Fruit fly (Drosophila melanogaster): Measurements from ENCODE around the gene CG6000.

The CG6000 gene

DNA sequence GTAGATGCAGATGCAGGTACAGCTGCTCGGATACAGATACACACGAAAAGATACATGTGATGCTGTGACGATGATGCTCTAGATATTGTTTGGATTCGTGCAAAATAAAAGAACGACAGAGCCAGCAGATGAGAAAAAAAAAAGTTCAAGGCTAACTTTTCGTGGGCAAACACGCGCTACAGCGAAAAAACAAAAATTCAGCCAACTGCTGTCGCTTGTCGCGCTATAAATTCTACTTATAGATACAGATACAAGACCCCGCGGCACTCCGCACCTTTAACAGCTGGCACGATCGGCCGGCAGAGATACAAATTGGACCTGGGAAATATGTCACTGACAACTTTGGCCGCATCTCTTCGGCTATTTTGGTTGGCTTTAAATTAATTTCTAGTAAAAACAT, 27.7 kb upstream of the CG6000 start:
- TF ChIP-seq CTCF (optimal IDR thresholded peaks at IDR 0.05) (no peak), CG8478 (optimal IDR thresholded peaks at IDR 0.05) (no peak)

DNA sequence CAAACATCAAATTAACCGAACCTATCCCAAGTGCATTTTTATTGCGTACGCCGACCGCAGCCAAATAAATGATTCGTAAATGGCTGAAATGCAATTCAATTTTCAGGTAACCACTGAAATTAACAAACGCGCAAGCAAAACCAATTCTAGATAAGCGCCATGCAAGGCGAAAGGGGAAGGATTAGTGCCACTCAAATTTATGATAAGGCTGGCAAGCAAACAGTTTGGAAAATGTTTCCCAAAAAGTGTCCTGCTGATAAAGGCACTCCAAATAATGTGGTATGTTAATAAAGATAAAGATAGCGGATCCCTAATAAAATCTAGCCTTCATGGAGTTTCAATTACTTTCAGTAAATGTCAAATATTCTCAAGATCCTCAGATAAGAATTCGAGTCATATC, 27.0 kb upstream of the CG6000 start:
- TF ChIP-seq CTCF (optimal IDR thresholded peaks at IDR 0.05): no peak
- no peak for TF ChIP-seq CG8478 (optimal IDR thresholded peaks at IDR 0.05)

DNA sequence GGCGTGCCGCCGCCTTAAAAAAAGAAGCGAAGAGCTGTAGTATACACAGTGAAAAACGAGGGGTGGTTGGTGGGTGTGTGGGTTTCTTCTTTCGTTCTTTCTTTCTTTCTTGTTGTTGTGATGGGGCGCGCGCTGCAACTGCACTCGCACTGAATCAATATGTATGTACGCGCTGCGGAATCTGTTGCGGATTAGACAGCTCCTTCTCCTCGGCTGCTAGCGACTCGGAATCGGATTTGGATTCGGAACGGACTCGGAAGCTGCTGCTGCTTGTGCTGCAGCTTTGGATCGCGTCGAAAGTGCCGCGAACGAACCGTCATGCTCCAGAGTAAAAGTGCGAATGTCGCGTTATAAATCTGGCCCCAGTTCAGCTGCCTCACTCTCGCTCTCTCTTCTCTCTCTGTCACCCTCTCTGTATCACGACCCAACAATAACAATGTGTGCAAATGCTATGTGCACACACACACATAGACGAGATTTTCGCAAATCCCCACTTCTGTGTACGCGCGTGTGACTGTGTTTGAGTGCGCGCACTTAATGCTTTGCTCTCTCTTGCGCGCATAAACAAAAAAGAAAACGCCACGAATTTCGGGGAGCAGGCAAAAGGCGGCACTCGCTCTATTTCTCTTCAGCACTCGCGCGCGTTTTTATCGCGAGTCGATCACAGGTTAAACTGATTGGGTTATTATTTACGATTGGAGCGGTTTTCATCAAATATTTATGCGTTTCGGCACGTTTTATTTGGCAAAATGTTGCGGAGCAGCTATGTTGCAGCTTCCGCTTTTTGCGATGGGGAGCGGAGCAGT, 23.0 kb upstream of the CG6000 start:
- TF ChIP-seq CG8478 (optimal IDR thresholded peaks at IDR 0.05): no peak
- peak in 1 of 2 experiments; percentile 40 for TF ChIP-seq CTCF (optimal IDR thresholded peaks at IDR 0.05)

- TF ChIP-seq CTCF (optimal IDR thresholded peaks at IDR 0.05) (peak in 1 of 2 experiments; percentile 7), CG8478 (optimal IDR thresholded peaks at IDR 0.05) (no peak)
Observed at dm6 chr3R:24031825-24032523, 22.2 kb upstream of the CG6000 start, which contains the start of the genes KrT95D and Mettl3. TSS of gene KrT95D (minus strand) at chr3R:24031827. TSS of gene Mettl3 (plus strand) at chr3R:24032157.

- TF ChIP-seq CG8478 (optimal IDR thresholded peaks at IDR 0.05) (no peak), CTCF (optimal IDR thresholded peaks at IDR 0.05) (no peak)
Observed at dm6 chr3R:24037538-24038265, 16.5 kb upstream of the CG6000 start, which contains the start of gene spas. TSS of gene spas (plus strand) at chr3R:24038215.

DNA sequence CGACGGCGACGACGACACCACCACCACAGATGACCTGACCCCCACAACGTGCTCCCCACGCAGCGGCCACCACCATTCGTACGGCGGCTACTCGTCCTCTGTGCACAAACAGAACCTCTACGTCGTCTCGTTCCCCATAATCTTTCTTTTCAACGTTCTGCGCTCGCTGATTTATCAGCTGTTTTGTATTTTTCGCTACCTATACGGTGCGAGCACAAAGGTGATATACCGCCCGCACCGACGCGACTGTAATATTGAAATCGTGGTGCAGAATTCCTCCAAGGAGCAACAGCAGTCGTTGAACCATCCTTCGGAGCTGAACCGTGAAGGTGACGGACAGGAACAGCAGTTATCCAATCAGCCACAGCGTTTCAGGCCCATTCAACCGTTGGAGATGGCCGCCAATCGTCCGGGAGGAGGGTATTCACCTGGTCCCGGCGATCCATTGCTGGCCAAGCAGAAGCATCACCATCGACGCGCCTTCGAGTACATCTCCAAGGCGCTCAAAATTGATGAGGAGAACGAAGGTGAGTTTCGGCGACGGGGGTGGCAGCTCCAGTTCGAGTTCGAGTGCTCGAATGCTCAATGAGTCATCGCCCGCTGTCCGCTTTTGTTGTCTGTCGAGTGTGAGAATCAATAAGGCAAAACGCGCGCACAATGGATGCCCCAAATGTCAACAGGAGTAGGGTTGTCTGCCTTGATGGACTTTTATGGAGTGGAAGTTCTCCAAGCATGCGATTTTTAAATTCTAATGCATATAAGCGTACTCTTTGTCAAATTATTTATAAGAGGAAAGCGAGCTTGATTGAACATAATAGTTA, 15.2 kb upstream of the CG6000 start, which contains the start of gene Miro:
TSS of gene Miro (minus strand) at position 112 of the 821 bp plus-strand sequence.
- no peak for TF ChIP-seq CG8478 (optimal IDR thresholded peaks at IDR 0.05)
- TF ChIP-seq CTCF (optimal IDR thresholded peaks at IDR 0.05): no peak

DNA sequence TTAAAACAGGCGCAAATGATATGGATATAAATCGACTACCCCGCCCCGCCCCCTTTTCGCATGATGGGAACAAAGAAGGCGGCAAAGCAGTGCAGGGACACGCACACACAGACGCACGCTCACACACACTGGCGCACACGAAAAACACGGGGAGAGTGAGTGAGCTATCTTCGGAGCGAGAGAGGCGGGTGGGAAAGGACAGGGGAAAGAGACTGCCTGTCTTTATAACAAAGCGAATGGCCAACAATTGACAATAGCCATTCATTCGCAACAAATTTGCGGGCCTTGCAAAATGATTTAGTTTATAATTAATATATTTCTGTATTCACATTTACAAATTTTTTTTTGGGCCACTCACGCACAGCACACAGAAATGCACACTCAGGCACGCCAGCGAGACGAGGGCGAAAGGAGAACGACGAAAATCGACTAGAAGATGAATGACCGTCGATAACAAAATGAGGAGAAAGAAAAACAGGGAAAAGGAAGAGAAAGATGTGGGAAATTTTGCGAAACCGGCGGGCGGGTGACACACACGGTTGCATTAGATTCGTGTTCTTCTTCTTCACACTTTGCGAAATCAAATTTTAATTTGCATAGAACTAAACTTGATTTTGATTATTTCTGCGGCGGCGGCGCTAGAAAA, 7.5 kb upstream of the CG6000 start:
- TF ChIP-seq CG8478 (optimal IDR thresholded peaks at IDR 0.05): no peak
- TF ChIP-seq CTCF (optimal IDR thresholded peaks at IDR 0.05): no peak

dm6 chr3R:24047226-24047976, 6.8 kb upstream of the CG6000 start, which contains the start of gene CG5986:
TSS of gene CG5986 (plus strand) at chr3R:24047790.
- TF ChIP-seq CTCF (optimal IDR thresholded peaks at IDR 0.05) (no peak), CG8478 (optimal IDR thresholded peaks at IDR 0.05) (no peak)

dm6 chr3R:24047998-24048511, 6.1 kb upstream of the CG6000 start, which contains the start of gene Rox8:
TSS of gene Rox8 (minus strand) at chr3R:24048265.
- no peak for TF ChIP-seq CTCF (optimal IDR thresholded peaks at IDR 0.05)
- no peak for TF ChIP-seq CG8478 (optimal IDR thresholded peaks at IDR 0.05)

DNA sequence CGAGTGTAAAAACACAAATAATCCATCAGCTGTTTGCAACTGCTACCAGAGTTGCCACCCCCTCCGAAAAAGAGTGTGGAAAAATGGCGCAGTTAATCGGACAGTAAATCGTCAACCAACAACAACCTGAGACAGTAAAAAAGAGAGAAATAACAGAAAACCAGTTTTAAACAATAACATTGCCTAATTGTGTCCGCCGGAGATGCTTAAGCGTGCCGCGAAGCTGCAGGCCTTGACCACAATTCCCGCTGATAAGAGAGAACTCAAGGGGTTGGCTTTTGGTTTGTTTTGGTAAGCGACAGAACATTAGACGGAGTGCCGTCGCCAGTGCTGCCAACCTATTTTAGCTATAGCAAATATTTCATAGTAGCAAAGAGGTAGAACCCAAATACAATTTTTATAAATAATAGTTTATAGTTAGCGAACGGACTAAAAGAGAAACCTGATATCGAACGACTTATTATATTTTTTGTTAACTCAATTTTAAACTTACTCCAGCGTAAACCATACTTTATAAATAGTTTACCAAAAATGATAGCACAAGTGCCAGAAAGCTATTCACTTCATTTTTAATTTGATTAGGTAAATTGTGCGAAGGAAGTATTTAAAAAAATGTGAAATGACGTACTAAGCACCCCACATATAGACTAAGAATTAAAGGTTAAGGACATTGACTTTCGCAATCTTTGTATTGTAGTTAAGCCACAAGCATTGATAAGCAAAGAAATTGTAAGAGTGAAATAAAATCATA, 3.3 kb upstream of the CG6000 start, which contains the start of the genes Atg6 and Pisd:
TSS of gene Atg6 (minus strand) at position 93 of the 751 bp plus-strand sequence.
TSS of gene Pisd (plus strand) at position 94 of the 751 bp plus-strand sequence.
- TF ChIP-seq CTCF (optimal IDR thresholded peaks at IDR 0.05) (peak in 1 of 2 experiments; percentile 55), CG8478 (optimal IDR thresholded peaks at IDR 0.05) (no peak)

DNA sequence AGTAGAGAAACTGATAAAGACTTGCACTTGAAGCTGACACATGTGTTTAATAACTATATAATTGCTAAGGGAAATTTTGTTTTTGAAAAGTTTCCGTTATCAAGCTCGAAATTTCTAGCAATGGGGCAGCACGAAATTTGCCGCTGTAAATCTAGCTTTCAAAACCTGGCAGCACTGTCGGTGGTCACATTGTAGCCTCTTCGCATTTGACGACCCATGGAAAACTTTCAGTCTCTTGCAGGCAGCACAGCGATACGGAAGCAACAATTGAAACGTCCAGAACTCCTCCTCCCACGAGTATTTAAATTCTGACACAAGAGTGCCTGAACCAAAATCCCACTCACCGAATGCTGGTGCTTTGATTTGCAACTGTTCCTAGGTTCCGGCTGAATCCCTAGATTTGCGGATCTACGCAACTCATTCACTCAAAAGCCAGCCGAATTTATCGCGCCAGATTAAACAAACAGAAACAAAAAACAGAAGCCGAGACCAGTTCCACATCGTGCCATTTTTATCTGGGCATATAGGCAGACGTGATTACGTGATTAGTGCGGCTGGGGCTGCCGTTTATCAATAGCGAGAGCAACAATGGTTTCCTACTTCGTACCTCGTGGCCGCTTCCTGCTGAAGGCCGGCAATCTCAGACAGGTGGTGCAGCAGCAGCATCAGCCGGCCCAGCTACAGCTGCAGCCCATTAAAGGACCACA, 2.6 kb upstream of the CG6000 start:
- TF ChIP-seq CG8478 (optimal IDR thresholded peaks at IDR 0.05) (no peak), CTCF (optimal IDR thresholded peaks at IDR 0.05) (no peak)

Measured in S2 (cell line).